Fruit fly (Drosophila melanogaster) whole organism, embryonic: ENCODE results near the gene CG14253.

Experiments
- Bgb ChIP-seq: fragments of 200-800 bp; sonication (Bioruptor generic); IDR thresholded peaks from 2 replicates; pipeline ENCODE4 v1.3.6; 2022; ENCODE audit warnings: missing biosample characterization, missing genetic modification characterization; ENCODE audit not compliant: partially characterized antibody
- CG10654 ChIP-seq: fragments of 200-800 bp; sonication (Bioruptor generic); optimal IDR thresholded peaks from 2 replicates; lab custom pipeline; 2016; ENCODE audit warnings: missing biosample characterization, missing genetic modification characterization
- CG11085 ChIP-seq: fragments of 200-800 bp; sonication (Bioruptor generic); IDR thresholded peaks from 2 replicates; pipeline ENCODE4 v1.3.6; 2022; ENCODE audit warnings: missing biosample characterization, missing genetic modification characterization
- CG13624 ChIP-seq: fragments of 200-800 bp; sonication (Bioruptor generic); optimal IDR thresholded peaks from 2 replicates; lab custom pipeline; 2016; ENCODE audit warnings: missing biosample characterization, missing genetic modification characterization
- CG13894 ChIP-seq: fragments of 200-800 bp; sonication (Bioruptor generic); optimal IDR thresholded peaks from 3 replicates; lab custom pipeline; 2018; ENCODE audit warnings: missing biosample characterization, mild to moderate bottlenecking, missing genetic modification characterization, moderate library complexity
- CG15696 ChIP-seq: fragments of 200-800 bp; sonication (Bioruptor generic); optimal IDR thresholded peaks from 2 replicates; lab custom pipeline; 2019; ENCODE audit warnings: missing biosample characterization, mild to moderate bottlenecking, missing genetic modification characterization, moderate library complexity
- CG1602 ChIP-seq: fragments of 200-800 bp; sonication (Bioruptor generic); optimal IDR thresholded peaks from 3 replicates; lab custom pipeline; 2016; ENCODE audit warnings: missing biosample characterization, missing genetic modification characterization
- CG16815 ChIP-seq: fragments of 200-800 bp; sonication (Bioruptor generic); optimal IDR thresholded peaks from 3 replicates; lab custom pipeline; 2017; ENCODE audit warnings: missing biosample characterization, mild to moderate bottlenecking, missing genetic modification characterization
- CG17802 ChIP-seq: fragments of 200-800 bp; sonication (Bioruptor generic); optimal IDR thresholded peaks from 2 replicates; lab custom pipeline; 2018; ENCODE audit warnings: missing biosample characterization, mild to moderate bottlenecking, missing genetic modification characterization, moderate library complexity
- CG1832 ChIP-seq: fragments of 200-800 bp; sonication (Bioruptor generic); optimal IDR thresholded peaks from 2 replicates; lab custom pipeline; 2017; ENCODE audit warnings: missing biosample characterization, mild to moderate bottlenecking, missing genetic modification characterization, inconsistent platforms
- CG2129 ChIP-seq: fragments of 200-800 bp; sonication (Bioruptor generic); IDR thresholded peaks from 2 replicates; pipeline ENCODE4 v1.3.6; 2022; ENCODE audit warnings: missing biosample characterization, missing genetic modification characterization; ENCODE audit not compliant: partially characterized antibody
- CG30431 ChIP-seq: fragments of 200-800 bp; sonication (Bioruptor generic); optimal IDR thresholded peaks from 2 replicates; lab custom pipeline; 2017; ENCODE audit warnings: missing biosample characterization, missing genetic modification characterization
- CG32767 ChIP-seq: fragments of 200-800 bp; sonication (Bioruptor generic); IDR thresholded peaks from 2 replicates; pipeline ENCODE4 v1.3.6; 2022; ENCODE audit warnings: missing biosample characterization, missing genetic modification characterization
- CG3726 ChIP-seq: fragments of 200-800 bp; sonication (Bioruptor generic); IDR thresholded peaks from 3 replicates; pipeline ENCODE4, ENCODE4 v1.3.6; 2022; ENCODE audit warnings: missing biosample characterization, missing genetic modification characterization
- CG4424 ChIP-seq: fragments of 200-800 bp; sonication (Bioruptor generic); optimal IDR thresholded peaks from 3 replicates; lab custom pipeline; 2016; ENCODE audit warnings: missing biosample characterization, missing genetic modification characterization
- CG4854 ChIP-seq: fragments of 200-800 bp; sonication (Bioruptor generic); optimal IDR thresholded peaks from 2 replicates; lab custom pipeline; 2016; ENCODE audit warnings: missing biosample characterization, missing genetic modification characterization, inconsistent platforms
- CG5180 ChIP-seq: fragments of 200-800 bp; sonication (Bioruptor generic); optimal IDR thresholded peaks from 3 replicates; lab custom pipeline; 2017; ENCODE audit warnings: missing biosample characterization, missing genetic modification characterization, mild to moderate bottlenecking, moderate library complexity, missing genetic modification reagents
- CG5953 ChIP-seq: fragments of 200-800 bp; sonication (Bioruptor generic); IDR thresholded peaks from 2 replicates; pipeline ENCODE4 v1.3.6; 2022; ENCODE audit warnings: missing biosample characterization, missing genetic modification characterization
- CG8478 ChIP-seq: fragments of >200 bp; optimal IDR thresholded peaks from 2 replicates; lab custom pipeline; 2018
- CG8944 ChIP-seq: fragments of 200-800 bp; sonication (Bioruptor generic); optimal IDR thresholded peaks from 3 replicates; lab custom pipeline; 2016; ENCODE audit warnings: missing biosample characterization, missing genetic modification characterization
- CG9797 ChIP-seq: fragments of 200-800 bp; sonication (Bioruptor generic); optimal IDR thresholded peaks from 3 replicates; lab custom pipeline; 2018; ENCODE audit warnings: missing biosample characterization, mild to moderate bottlenecking, missing genetic modification characterization
- Dek ChIP-seq: fragments of 200-800 bp; sonication (Bioruptor generic); optimal IDR thresholded peaks from 3 replicates; lab custom pipeline; 2019; ENCODE audit warnings: missing biosample characterization, mild to moderate bottlenecking, missing genetic modification characterization, moderate library complexity
- E2f2 ChIP-seq: fragments of 200-800 bp; sonication (Bioruptor generic); IDR thresholded peaks from 2 replicates; pipeline ENCODE4 v1.3.6; 2022; ENCODE audit warnings: missing biosample characterization, missing genetic modification characterization
- HLH54F ChIP-seq: fragments of 200-800 bp; sonication (Bioruptor generic); optimal IDR thresholded peaks from 3 replicates; lab custom pipeline; 2016; ENCODE audit warnings: missing biosample characterization, missing genetic modification characterization
- HmgZ ChIP-seq: fragments of 200-800 bp; sonication (Bioruptor generic); optimal IDR thresholded peaks from 2 replicates; lab custom pipeline; 2018; ENCODE audit warnings: missing biosample characterization, mild to moderate bottlenecking, missing genetic modification characterization
- Lim3 ChIP-seq: fragments of 200-800 bp; sonication (Bioruptor generic); IDR thresholded peaks from 2 replicates; pipeline ENCODE4 v1.3.6; 2022; ENCODE audit warnings: missing biosample characterization, missing genetic modification characterization
- MBD-R2 ChIP-seq: fragments of 200-800 bp; sonication (Bioruptor generic); IDR thresholded peaks from 2 replicates; pipeline ENCODE4 v1.3.6; 2022; ENCODE audit warnings: missing biosample characterization, missing genetic modification characterization
- MESR4 ChIP-seq: fragments of 200-800 bp; sonication (Bioruptor generic); optimal IDR thresholded peaks from 2 replicates; lab custom pipeline; 2018; ENCODE audit warnings: missing biosample characterization, mild to moderate bottlenecking, missing genetic modification characterization, moderate library complexity
- NC2α ChIP-seq: fragments of 200-800 bp; sonication (Bioruptor generic); optimal IDR thresholded peaks from 2 replicates; lab custom pipeline; 2016; ENCODE audit warnings: missing biosample characterization, missing genetic modification characterization
- Nf-YA ChIP-seq: fragments of 200-800 bp; sonication (Bioruptor generic); IDR thresholded peaks from 2 replicates; pipeline ENCODE4 v1.3.6; 2022; ENCODE audit warnings: missing biosample characterization, missing genetic modification characterization
- Pdp1 ChIP-seq, 2 experiments: fragments of 200-800 bp; sonication (Bioruptor generic); optimal IDR thresholded peaks; 3 replicates each; lab custom pipeline; 2016; ENCODE audit warnings: missing biosample characterization in 2 of 2, missing genetic modification characterization in 2 of 2, mild to moderate bottlenecking in 1 of 2, moderate library complexity in 1 of 2
- Side ChIP-seq: fragments of 200-800 bp; sonication (Bioruptor generic); optimal IDR thresholded peaks from 2 replicates; lab custom pipeline; 2016; ENCODE audit warnings: missing biosample characterization, missing genetic modification characterization
- Ssrp ChIP-seq: fragments of 200-800 bp; sonication (Bioruptor generic); optimal IDR thresholded peaks from 2 replicates; lab custom pipeline; 2018; ENCODE audit warnings: missing biosample characterization, mild to moderate bottlenecking, missing genetic modification characterization, moderate library complexity
- abd-A ChIP-seq: fragments of 200-800 bp; sonication (Bioruptor generic); optimal IDR thresholded peaks from 3 replicates; lab custom pipeline; 2019; ENCODE audit warnings: missing biosample characterization, mild to moderate bottlenecking, missing genetic modification characterization, moderate library complexity
- bigmax ChIP-seq: fragments of 200-800 bp; sonication (Bioruptor generic); optimal IDR thresholded peaks from 2 replicates; lab custom pipeline; 2018; ENCODE audit warnings: missing biosample characterization, mild to moderate bottlenecking, missing genetic modification characterization
- cad ChIP-seq: fragments of >200 bp; optimal IDR thresholded peaks from 2 replicates; lab custom pipeline; 2017; ENCODE audit warnings: missing biosample characterization, missing genetic modification characterization
- cato ChIP-seq: fragments of 200-800 bp; sonication (Bioruptor generic); optimal IDR thresholded peaks from 2 replicates; lab custom pipeline; 2016; ENCODE audit warnings: missing biosample characterization, missing genetic modification characterization, borderline replicate concordance
- chinmo ChIP-seq: fragments of 200-800 bp; sonication (Bioruptor generic); IDR thresholded peaks from 4 replicates; pipeline ENCODE4 v1.3.6; 2022; ENCODE audit warnings: missing biosample characterization, missing genetic modification characterization; ENCODE audit not compliant: partially characterized antibody
- dysf ChIP-seq: fragments of 200-800 bp; sonication (Bioruptor generic); IDR thresholded peaks from 3 replicates; pipeline ENCODE4 v1.3.6; 2022; ENCODE audit warnings: missing biosample characterization, missing genetic modification characterization
- esg ChIP-seq: fragments of 200-800 bp; sonication (Bioruptor generic); conservative IDR thresholded peaks from 2 replicates; pipeline ENCODE4 v1.3.6; 2022; ENCODE audit warnings: missing biosample characterization, missing genetic modification characterization
- fru ChIP-seq: fragments of >200 bp; optimal IDR thresholded peaks from 2 replicates; lab custom pipeline; 2017
- hb ChIP-seq: fragments of 200-800 bp; sonication (Bioruptor generic); IDR thresholded peaks from 3 replicates; pipeline ENCODE4 v1.3.6; 2022; ENCODE audit warnings: missing biosample characterization, missing genetic modification characterization; ENCODE audit not compliant: partially characterized antibody
- inv ChIP-seq: fragments of 200-800 bp; sonication (Bioruptor generic); IDR thresholded peaks from 2 replicates; pipeline ENCODE4 v1.3.6; 2022; ENCODE audit warnings: missing biosample characterization, missing genetic modification characterization; ENCODE audit not compliant: partially characterized antibody
- jing ChIP-seq: fragments of 200-800 bp; sonication (Bioruptor generic); optimal IDR thresholded peaks from 2 replicates; lab custom pipeline; 2018; ENCODE audit warnings: missing biosample characterization, mild to moderate bottlenecking, missing genetic modification characterization
- klu ChIP-seq: fragments of 200-800 bp; sonication (Bioruptor generic); IDR thresholded peaks from 2 replicates; pipeline ENCODE4 v1.3.6; 2022; ENCODE audit warnings: missing biosample characterization, missing genetic modification characterization
- luna ChIP-seq: fragments of 200-800 bp; sonication (Bioruptor generic); optimal IDR thresholded peaks from 2 replicates; lab custom pipeline; 2016; ENCODE audit warnings: missing biosample characterization, missing genetic modification characterization
- sisA ChIP-seq: fragments of 200-800 bp; sonication (Bioruptor generic); IDR thresholded peaks from 2 replicates; pipeline ENCODE4 v1.3.6; 2022; ENCODE audit warnings: missing biosample characterization, missing genetic modification characterization
- slbo ChIP-seq: fragments of 200-800 bp; sonication (Bioruptor generic); IDR thresholded peaks from 2 replicates; pipeline ENCODE4 v1.3.6; 2022; ENCODE audit warnings: missing biosample characterization, missing genetic modification characterization
- tll ChIP-seq, 2 experiments: fragments of 200-800 bp in 1 of 2; fragments of >200 bp in 1 of 2; sonication (Bioruptor generic) in 1 of 2; optimal IDR thresholded peaks; 2 replicates each; lab custom pipeline; 2017 to 2019; ENCODE audit warnings: missing biosample characterization in 2 of 2, missing genetic modification characterization in 2 of 2, mild to moderate bottlenecking in 1 of 2, moderate library complexity in 1 of 2
- vfl ChIP-seq: fragments of 200-800 bp; sonication (Bioruptor generic); optimal IDR thresholded peaks from 2 replicates; lab custom pipeline; 2016; ENCODE audit warnings: missing biosample characterization, missing genetic modification characterization

Gene CG14253

DNA sequence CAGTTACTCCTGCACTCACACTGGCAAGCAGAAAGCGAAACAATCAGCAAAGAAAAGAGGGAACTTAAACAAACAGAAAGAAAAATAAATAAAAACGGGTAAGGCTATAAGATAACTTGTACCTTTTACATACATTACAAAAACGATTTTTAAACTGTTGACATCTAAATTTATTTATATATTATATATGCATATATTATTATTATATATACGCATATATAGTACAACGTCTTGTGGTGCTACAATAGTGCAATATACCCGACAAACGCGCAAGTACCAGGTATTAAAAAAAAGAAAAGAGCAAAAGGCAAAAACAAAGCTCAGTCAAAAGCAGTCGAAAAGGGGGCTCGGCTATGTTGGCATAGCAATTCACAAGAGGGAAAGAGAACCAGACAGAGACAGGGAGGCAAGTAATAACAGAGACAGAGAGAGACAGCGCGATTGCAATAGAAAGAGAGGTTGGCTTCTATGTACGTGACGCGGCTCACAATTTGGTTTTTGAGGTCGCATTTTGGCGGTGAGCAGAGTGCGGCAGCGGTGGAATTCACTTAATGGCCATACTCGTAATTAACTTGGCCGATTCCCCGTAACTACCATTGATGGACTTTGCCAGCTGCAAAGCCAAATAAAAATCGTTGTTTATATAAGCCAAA, 24.2 kb upstream of the CG14253 start (continued):
- TF ChIP-seq Ssrp (tag; lab: Kevin White, UChicago) (peak; percentile 80), chinmo (GFP tag; lab: Robert Waterston, UW) (peak; percentile 87; the same call in 3 of the 4 replicates), fru (lab: Kevin White, UChicago) (no peak), inv (GFP tag; lab: Robert Waterston, UW) (no peak), abd-A (no peak), HLH54F (no peak), CG5180 (GFP tag; lab: Kevin White, UChicago) (no peak), hb (GFP tag; lab: Robert Waterston, UW) (no peak), CG16815 (GFP tag; lab: Kevin White, UChicago) (peak; percentile 20), CG17802 (peak; percentile 44), luna (GFP tag; lab: Kevin White, UChicago) (no peak), CG1832 (GFP tag; lab: Kevin White, UChicago) (peak; percentile 81), CG13894 (no peak), Nf-YA (peak; percentile 79), CG5953 (peak; percentile 85), vfl (no peak), Side (no peak), esg (GFP tag; lab: Robert Waterston, UW) (peak; percentile 74), sisA (GFP tag; lab: Robert Waterston, UW) (peak; percentile 81), slbo (GFP tag; lab: Robert Waterston, UW) (peak; percentile 86), MBD-R2 (GFP tag; lab: Robert Waterston, UW) (peak; percentile 20; the same call in 1 of the 2 replicates), cato (GFP tag; lab: Kevin White, UChicago) (no peak), dysf (peak; percentile 81), CG2129 (no peak), MESR4 (no peak), CG8478 (peak; percentile 69), HmgZ (tag; lab: Kevin White, UChicago) (peak; percentile 23), CG10654 (peak; percentile 43), klu (no peak), Dek (tag; lab: Kevin White, UChicago) (peak; percentile 53), CG3726 (GFP tag; lab: Robert Waterston, UW) (no peak), CG15696 (tag; lab: Kevin White, UChicago) (no peak), NC2α (GFP tag; lab: Kevin White, UChicago) (no peak), CG30431 (peak; percentile 60), CG4424 (GFP tag; lab: Kevin White, UChicago) (peak; percentile 61), bigmax (no peak), CG4854 (GFP tag; lab: Kevin White, UChicago) (no peak), cad (GFP tag; lab: Kevin White, UChicago) (no peak), CG8944 (GFP tag; lab: Kevin White, UChicago) (no peak), CG32767 (GFP tag; lab: Robert Waterston, UW) (peak; percentile 53; the same call in 1 of the 2 replicates), tll (GFP tag; optimal IDR thresholded peaks at IDR 0.05; lab: Kevin White, UChicago) (no peak), CG13624 (GFP tag; lab: Kevin White, UChicago) (no peak), CG1602 (GFP tag; lab: Kevin White, UChicago) (peak; percentile 76), jing (GFP tag; lab: Kevin White, UChicago) (no peak), CG11085 (GFP tag; lab: Robert Waterston, UW) (peak; percentile 61; the same call in 1 of the 2 replicates), CG9797 (GFP tag; lab: Kevin White, UChicago) (peak; percentile 11), Bgb (no peak; the same call in 1 of the 2 replicates), E2f2 (GFP tag; lab: Robert Waterston, UW) (peak; percentile 62), Pdp1 (GFP tag; optimal IDR thresholded peaks at IDR 0.05; lab: Kevin White, UChicago) (peak in 1 of 2 experiments; percentile 71), Lim3 (GFP tag; lab: Robert Waterston, UW) (peak; percentile 32; the same call in 1 of the 2 replicates)
